Worm (Caenorhabditis elegans): ENCODE results near the gene K01A11.3.

DNA sequence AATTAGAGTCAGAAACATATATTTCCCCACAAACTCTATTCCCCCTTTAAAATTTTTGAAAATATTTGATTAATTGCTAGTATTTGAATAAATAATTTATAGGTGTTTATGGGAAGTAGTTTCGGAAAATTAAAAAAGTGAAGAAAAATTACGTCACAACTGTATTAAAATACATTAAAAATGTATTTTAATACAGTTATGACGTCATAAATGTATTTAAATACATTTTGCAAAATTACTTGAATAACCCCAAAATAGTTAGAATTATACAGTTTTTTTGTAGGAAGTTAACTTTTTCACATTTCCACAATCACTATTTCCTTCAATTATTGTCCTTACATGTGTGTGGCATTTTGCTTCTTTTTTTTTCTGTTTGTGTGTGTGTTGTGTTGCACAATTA, 39.0 kb downstream of the K01A11.3 start:
- TF ChIP-seq rnt-1 (tag; optimal IDR thresholded peaks at IDR 0.05) (no peak), F13H6.1 (tag; optimal IDR thresholded peaks at IDR 0.05) (no peak), ahr-1 (tag; optimal IDR thresholded peaks at IDR 0.05) (no peak), dve-1 (tag; optimal IDR thresholded peaks at IDR 0.05) (no peak), pros-1 (tag; optimal IDR thresholded peaks at IDR 0.05) (no peak)

Data from whole organism, late embryonic.